Fruit fly (Drosophila melanogaster): ENCODE results near the gene CG11151.

The CG11151 gene

DNA sequence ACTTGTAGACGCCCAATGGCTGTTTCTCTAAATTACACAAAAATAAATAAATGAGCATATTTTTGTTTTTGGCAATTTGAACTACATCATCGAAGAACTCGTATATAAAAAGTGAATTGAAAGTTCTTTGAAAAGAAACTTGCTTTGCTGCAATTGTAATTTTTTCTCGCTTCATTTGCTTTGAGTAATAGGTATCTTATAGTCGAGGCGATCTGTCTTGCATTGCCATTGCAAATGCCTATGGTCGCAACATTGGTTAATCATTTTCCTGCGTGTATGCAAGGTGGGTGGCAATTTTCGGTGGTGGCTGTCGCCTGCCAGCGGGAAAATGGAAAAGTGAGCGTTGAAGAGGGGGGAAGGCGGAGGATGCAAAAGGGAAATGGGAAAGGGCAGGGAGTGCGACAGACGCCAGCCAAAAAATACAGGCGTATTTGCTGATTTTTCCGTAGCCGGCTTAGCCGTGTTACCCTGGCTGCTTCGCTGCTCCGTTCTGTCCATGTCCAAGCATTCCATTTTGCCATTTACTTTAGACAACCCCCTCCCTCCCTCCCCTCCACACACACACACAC is 47.8 kb downstream of the CG11151 start (continued):
- TF ChIP-seq CG10565 (GFP tag; optimal IDR thresholded peaks at IDR 0.05) (no peak), CG8359 (GFP tag; optimal IDR thresholded peaks at IDR 0.05; ENCODE audit: borderline replicate concordance) (no peak), CG16779 (GFP tag; IDR thresholded peaks at IDR 0.05) (no peak), lbe (GFP tag; optimal IDR thresholded peaks at IDR 0.05) (no peak), Gug (GFP tag; IDR thresholded peaks at IDR 0.05) (no peak), CG15269 (tag; optimal IDR thresholded peaks at IDR 0.05) (no peak), CG7928 (GFP tag; optimal IDR thresholded peaks at IDR 0.05) (no peak), dmrt99B (tag; optimal IDR thresholded peaks at IDR 0.05) (peak; percentile 6), cad (GFP tag; optimal IDR thresholded peaks at IDR 0.05) (no peak), CG6765 (GFP tag; optimal IDR thresholded peaks at IDR 0.05) (no peak), Atf3 (GFP tag; optimal IDR thresholded peaks at IDR 0.05) (no peak), CG32767 (GFP tag; IDR thresholded peaks at IDR 0.05) (no peak), CG3838 (GFP tag; optimal IDR thresholded peaks at IDR 0.05) (no peak), CG3281 (GFP tag; optimal IDR thresholded peaks at IDR 0.05) (no peak), phol (tag; optimal IDR thresholded peaks at IDR 0.05) (peak; percentile 24), crc (GFP tag; optimal IDR thresholded peaks at IDR 0.05) (no peak), stwl (tag; optimal IDR thresholded peaks at IDR 0.05) (no peak), sens (GFP tag) (peak; percentile 85), CG17328 (GFP tag; IDR thresholded peaks at IDR 0.05) (no peak), CG7745 (tag; optimal IDR thresholded peaks at IDR 0.05) (no peak), CG1529 (GFP tag; optimal IDR thresholded peaks at IDR 0.05) (no peak), sens-2 (GFP tag; IDR thresholded peaks at IDR 0.05) (no peak), CG34376 (GFP tag; optimal IDR thresholded peaks at IDR 0.05) (no peak), Deaf1 (tag; optimal IDR thresholded peaks at IDR 0.05) (no peak), CG15011 (GFP tag; optimal IDR thresholded peaks at IDR 0.05) (no peak), CG10979 (tag; optimal IDR thresholded peaks at IDR 0.05) (peak; percentile 16), E2f2 (GFP tag; IDR thresholded peaks at IDR 0.05) (no peak), kni (GFP tag; optimal IDR thresholded peaks at IDR 0.05) (peak; percentile 16), CG1792 (GFP tag; optimal IDR thresholded peaks at IDR 0.05) (no peak), Mes4 (GFP tag; optimal IDR thresholded peaks at IDR 0.05) (no peak), CG14441 (GFP tag; IDR thresholded peaks at IDR 0.05) (no peak), h (optimal IDR thresholded peaks at IDR 0.05) (no peak), tin (GFP tag; optimal IDR thresholded peaks at IDR 0.05) (no peak), Neu2 (GFP tag; optimal IDR thresholded peaks at IDR 0.05; ENCODE audit: borderline replicate concordance) (no peak), ssp (GFP tag; IDR thresholded peaks at IDR 0.05) (no peak), wdn (GFP tag; IDR thresholded peaks at IDR 0.05) (no peak), CG1233 (GFP tag; optimal IDR thresholded peaks at IDR 0.05) (no peak), CG31441 (GFP tag; IDR thresholded peaks at IDR 0.05) (peak; percentile 22; the same call in 1 of the 2 replicates), mam (GFP tag; optimal IDR thresholded peaks at IDR 0.05) (no peak), CG2202 (tag; optimal IDR thresholded peaks at IDR 0.05) (no peak), CG2116 (GFP tag; optimal IDR thresholded peaks at IDR 0.05) (no peak), D19A (tag; optimal IDR thresholded peaks at IDR 0.05) (no peak), pzg (GFP tag; optimal IDR thresholded peaks at IDR 0.05) (no peak), ken (GFP tag; IDR thresholded peaks at IDR 0.05) (no peak), CHES-1-like (GFP tag; optimal IDR thresholded peaks at IDR 0.05) (no peak), CG6254 (GFP tag; optimal IDR thresholded peaks at IDR 0.05) (no peak), gce (GFP tag; IDR thresholded peaks at IDR 0.05) (no peak), CG11504 (tag; optimal IDR thresholded peaks at IDR 0.05) (peak; percentile 36), dan (GFP tag; IDR thresholded peaks at IDR 0.05) (no peak), CG18599 (GFP tag; optimal IDR thresholded peaks at IDR 0.05) (no peak), CG1603 (tag; optimal IDR thresholded peaks at IDR 0.05) (no peak), CG15073 (GFP tag; optimal IDR thresholded peaks at IDR 0.05) (no peak)
